Worm (Caenorhabditis elegans) whole organism, L3 larva: ENCODE data around the gene hpo-15.
"Not testable (repeated sequence)": the region's sequence is repeated elsewhere in the genome, so short reads cannot be mapped to it uniquely, and the experiment has no call there.

Experiments used
- R02D3.7 ChIP-seq: fragments of 150-350 bp; optimal IDR thresholded peaks from 2 replicates; lab custom pipeline; 2014; ENCODE audit warnings: missing biosample characterization, missing genetic modification characterization
- ZK546.5 ChIP-seq: sonication (generic microtip); optimal IDR thresholded peaks from 2 replicates; lab custom pipeline; 2017; ENCODE audit warnings: missing biosample characterization, missing genetic modification characterization
- ceh-16 ChIP-seq: sonication (generic microtip); optimal IDR thresholded peaks from 2 replicates; lab custom pipeline; 2017; ENCODE audit warnings: missing biosample characterization, missing genetic modification characterization
- ceh-9 ChIP-seq: sonication (generic microtip); optimal IDR thresholded peaks from 2 replicates; lab custom pipeline; 2018; ENCODE audit warnings: missing biosample characterization, missing genetic modification characterization
- egl-5 ChIP-seq: fragments of 150-350 bp; optimal IDR thresholded peaks from 2 replicates; lab custom pipeline; 2017; ENCODE audit warnings: missing biosample characterization, missing genetic modification reagents, missing genetic modification characterization, inconsistent platforms
- elt-1 ChIP-seq: fragments of 150-350 bp; optimal IDR thresholded peaks from 2 replicates; lab custom pipeline; 2014; ENCODE audit warnings: missing biosample characterization, missing genetic modification characterization
- elt-2 ChIP-seq: sonication (generic microtip); optimal IDR thresholded peaks from 2 replicates; lab custom pipeline; 2016; ENCODE audit warnings: missing genetic modification reagents, mild to moderate bottlenecking, missing genetic modification characterization, missing compliant biosample characterization
- eor-1 ChIP-seq, 2 experiments: fragments of 150-350 bp; optimal IDR thresholded peaks; 2 replicates each; lab custom pipeline; 2014 to 2018; ENCODE audit warnings: missing biosample characterization in 2 of 2, missing genetic modification characterization in 2 of 2
- fos-1 ChIP-seq: fragments of 150-350 bp; optimal IDR thresholded peaks from 2 replicates; lab custom pipeline; 2014; ENCODE audit warnings: missing biosample characterization, missing genetic modification characterization
- hmg-11 ChIP-seq: sonication (generic microtip); optimal IDR thresholded peaks from 2 replicates; lab custom pipeline; 2016; ENCODE audit warnings: missing genetic modification characterization, missing compliant biosample characterization
- jun-1 ChIP-seq: fragments of 150-350 bp; optimal IDR thresholded peaks from 2 replicates; lab custom pipeline; 2014; ENCODE audit warnings: missing biosample characterization, missing genetic modification reagents, missing genetic modification characterization
- lin-39 ChIP-seq: fragments of 150-350 bp; optimal IDR thresholded peaks from 2 replicates; lab custom pipeline; 2018; ENCODE audit warnings: missing biosample characterization, missing genetic modification reagents, missing genetic modification characterization
- lsy-12 ChIP-seq: sonication (generic microtip); optimal IDR thresholded peaks from 2 replicates; lab custom pipeline; 2016; ENCODE audit warnings: mild to moderate bottlenecking, missing genetic modification characterization, missing compliant biosample characterization
- mdl-1 ChIP-seq: fragments of 150-350 bp; optimal IDR thresholded peaks from 2 replicates; lab custom pipeline; 2014; ENCODE audit warnings: missing biosample characterization, missing genetic modification characterization
- mml-1 ChIP-seq: fragments of 150-350 bp; sonication (generic microtip); optimal IDR thresholded peaks from 3 replicates; lab custom pipeline; 2014; ENCODE audit warnings: missing biosample characterization, missing genetic modification characterization
- nfya-1 ChIP-seq: sonication (generic microtip); optimal IDR thresholded peaks from 2 replicates; lab custom pipeline; 2017; ENCODE audit warnings: missing genetic modification characterization, mild to moderate bottlenecking, missing compliant biosample characterization, antibody characterized with exemption, moderate library complexity; ENCODE audit not compliant: insufficient read depth
- nhr-12 ChIP-seq: fragments of 150-350 bp; optimal IDR thresholded peaks from 2 replicates; lab custom pipeline; 2014; ENCODE audit warnings: missing biosample characterization, missing genetic modification characterization
- nhr-23 ChIP-seq: fragments of 150-350 bp; optimal IDR thresholded peaks from 2 replicates; lab custom pipeline; 2014; ENCODE audit warnings: missing biosample characterization, missing genetic modification reagents, missing genetic modification characterization
- nhr-43 ChIP-seq: sonication (generic microtip); optimal IDR thresholded peaks from 2 replicates; lab custom pipeline; 2016; ENCODE audit warnings: mild to moderate bottlenecking, missing genetic modification characterization, missing compliant biosample characterization; ENCODE audit not compliant: poor library complexity, severe bottlenecking
- nhr-77 ChIP-seq: fragments of 150-350 bp; optimal IDR thresholded peaks from 2 replicates; lab custom pipeline; 2014; ENCODE audit warnings: missing biosample characterization, missing genetic modification characterization
- pqm-1 ChIP-seq: fragments of 150-350 bp; optimal IDR thresholded peaks from 2 replicates; lab custom pipeline; 2017; ENCODE audit warnings: missing biosample characterization, missing genetic modification characterization, inconsistent platforms
- sea-2 ChIP-seq: fragments of 150-350 bp; sonication (generic microtip); optimal IDR thresholded peaks from 4 replicates; lab custom pipeline; 2014; ENCODE audit warnings: missing biosample characterization, missing genetic modification reagents, missing genetic modification characterization
- skn-1 ChIP-seq: fragments of 150-350 bp; optimal IDR thresholded peaks from 2 replicates; lab custom pipeline; 2014; ENCODE audit warnings: missing biosample characterization, missing genetic modification characterization
- tbx-2 ChIP-seq: sonication (generic microtip); optimal IDR thresholded peaks from 2 replicates; lab custom pipeline; 2016; ENCODE audit warnings: mild to moderate bottlenecking, missing genetic modification characterization, missing compliant biosample characterization
- ztf-11 ChIP-seq: fragments of 150-350 bp; optimal IDR thresholded peaks from 2 replicates; lab custom pipeline; 2014; ENCODE audit warnings: missing biosample characterization, missing genetic modification characterization
- ztf-4 ChIP-seq: fragments of 150-350 bp; optimal IDR thresholded peaks from 2 replicates; lab custom pipeline; 2014; ENCODE audit warnings: missing biosample characterization, missing genetic modification characterization

Gene hpo-15

ce11 chrV:5468489-5468888 lies 45.1 kb downstream of the hpo-15 start, which contains the start of gene ZC317.6:
TSS of gene ZC317.6 (minus strand) at chrV:5468589.
- not testable (repeated sequence) for TF ChIP-seq egl-5, ztf-11, elt-2 (tag; lab: Kevin White, UChicago)
- TF ChIP-seq, all 47 proteins: peak for 0; not testable (repeated sequence) for 47

DNA sequence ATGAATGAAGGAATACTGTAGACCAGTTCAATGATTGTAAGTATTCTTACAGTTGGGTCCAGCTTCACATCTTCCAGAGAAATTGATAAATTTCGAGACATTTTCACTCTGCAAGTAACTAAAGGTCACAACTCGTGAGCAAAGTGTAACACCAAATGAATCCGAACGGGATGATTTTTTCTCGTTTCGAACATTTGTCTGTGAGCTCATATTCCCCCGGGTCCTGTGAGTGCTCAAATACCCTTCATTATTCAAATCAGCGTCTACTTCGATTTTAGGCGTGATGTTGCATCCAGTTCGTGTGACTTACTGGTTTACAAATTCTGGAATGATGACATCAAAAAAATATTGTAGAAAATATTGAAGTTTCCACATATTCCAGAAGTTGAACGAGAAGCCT lies 48.3 kb downstream of the hpo-15 start, which contains the start of gene srg-68:
Gene srg-68 (minus strand): TSS at position 101 of the 400 bp plus-strand sequence.
- TF ChIP-seq nhr-77: no peak
- TF ChIP-seq ZK546.5: no peak
- no peak for TF ChIP-seq hmg-11
- no peak for TF ChIP-seq nhr-23 (tag; lab: Kevin White, UChicago)
- no peak for TF ChIP-seq ztf-11 (tag; lab: Kevin White, UChicago)
- TF ChIP-seq ceh-9 (tag; lab: Kevin White, UChicago): no peak
- TF ChIP-seq elt-2 (tag; lab: Kevin White, UChicago): no peak
- TF ChIP-seq fos-1 (tag; lab: Kevin White, UChicago): no peak
- no peak for TF ChIP-seq ceh-16 (tag; lab: Kevin White, UChicago)
- no peak for TF ChIP-seq eor-1 (tag; optimal IDR thresholded peaks at IDR 0.05; lab: Kevin White, UChicago)
- no peak for TF ChIP-seq nhr-12 (tag; lab: Kevin White, UChicago)
- TF ChIP-seq lsy-12 (tag; lab: Kevin White, UChicago): no peak
- no peak for TF ChIP-seq mdl-1
- no peak for TF ChIP-seq lin-39 (tag; lab: Kevin White, UChicago)
- no peak for TF ChIP-seq tbx-2

DNA sequence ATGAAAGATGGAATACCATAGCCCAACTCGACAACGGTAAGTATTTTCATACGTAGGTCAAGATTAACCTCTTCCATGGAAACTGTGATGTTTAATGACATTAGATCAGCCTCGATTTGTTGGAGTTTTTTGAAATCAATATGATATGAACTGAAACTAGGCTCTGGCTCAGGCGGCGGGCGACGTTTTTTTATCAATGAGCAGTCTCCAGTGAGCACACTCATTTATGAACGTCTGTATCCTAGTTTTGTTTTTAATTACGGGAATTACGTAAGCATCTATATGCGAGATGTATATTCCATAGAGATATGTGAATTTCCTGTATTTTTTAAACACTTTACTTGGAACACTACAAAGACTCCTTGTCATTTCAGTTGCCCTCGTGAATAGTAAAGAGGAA lies 50.7 kb downstream of the hpo-15 start, which contains the start of gene srg-67:
Gene srg-67 (minus strand): TSS at position 101 of the 400 bp plus-strand sequence.
- TF ChIP-seq lin-39 (tag; lab: Kevin White, UChicago): no peak
- no peak for TF ChIP-seq elt-1 (tag; lab: Kevin White, UChicago)
- TF ChIP-seq nhr-43 (tag; lab: Kevin White, UChicago): no peak
- TF ChIP-seq ztf-11 (tag; lab: Kevin White, UChicago): no peak
- no peak for TF ChIP-seq sea-2 (GFP tag; lab: Kevin White, UChicago)
- no peak for TF ChIP-seq tbx-2
- TF ChIP-seq ztf-4 (tag; lab: Kevin White, UChicago): no peak
- TF ChIP-seq nhr-12 (tag; lab: Kevin White, UChicago): no peak
- TF ChIP-seq nfya-1 (tag; lab: Kevin White, UChicago): no peak
- TF ChIP-seq R02D3.7 (tag; lab: Kevin White, UChicago): no peak
- TF ChIP-seq mml-1: no peak
- no peak for TF ChIP-seq nhr-23 (tag; lab: Kevin White, UChicago)
- no peak for TF ChIP-seq skn-1
- TF ChIP-seq mdl-1: no peak
- TF ChIP-seq jun-1 (tag; lab: Kevin White, UChicago): no peak
- TF ChIP-seq nhr-77: no peak
- TF ChIP-seq pqm-1 (tag; lab: Kevin White, UChicago): no peak
